Fruit fly (Drosophila melanogaster) whole organism, embryonic: Measurements from ENCODE around the gene CG17376.

Experiments used
- Adf1 ChIP-seq: fragments of 200-800 bp; sonication (Bioruptor generic); IDR thresholded peaks from 2 replicates; pipeline ENCODE4 v1.3.6; 2022; ENCODE audit warnings: missing biosample characterization, missing genetic modification characterization
- Atf6 ChIP-seq: fragments of 200-800 bp; sonication (Bioruptor generic); IDR thresholded peaks from 2 replicates; pipeline ENCODE4 v1.3.6; 2022; ENCODE audit warnings: missing biosample characterization, missing genetic modification characterization
- BEAF-32 ChIP-seq: fragments of 200-800 bp; sonication (Bioruptor generic); optimal IDR thresholded peaks from 3 replicates; lab custom pipeline; 2017; ENCODE audit warnings: missing biosample characterization, missing genetic modification characterization, mild to moderate bottlenecking, moderate library complexity, missing genetic modification reagents
- CG10209 ChIP-seq: fragments of 200-800 bp; sonication (Bioruptor generic); optimal IDR thresholded peaks from 3 replicates; lab custom pipeline; 2017; ENCODE audit warnings: missing biosample characterization, mild to moderate bottlenecking, missing genetic modification characterization, missing genetic modification reagents
- CG11085 ChIP-seq: fragments of 200-800 bp; sonication (Bioruptor generic); IDR thresholded peaks from 2 replicates; pipeline ENCODE4 v1.3.6; 2022; ENCODE audit warnings: missing biosample characterization, missing genetic modification characterization
- CG11093 ChIP-seq: fragments of 200-800 bp; sonication (Bioruptor generic); IDR thresholded peaks from 3 replicates; pipeline ENCODE4 v1.3.6; 2022; ENCODE audit warnings: missing biosample characterization, missing genetic modification characterization
- CG11398 ChIP-seq: fragments of 200-800 bp; sonication (Bioruptor generic); optimal IDR thresholded peaks from 2 replicates; lab custom pipeline; 2016; ENCODE audit warnings: missing biosample characterization, missing genetic modification characterization
- CG12104 ChIP-seq: fragments of 200-800 bp; sonication (Bioruptor generic); optimal IDR thresholded peaks from 3 replicates; lab custom pipeline; 2016; ENCODE audit warnings: missing biosample characterization, missing genetic modification characterization
- CG12219 ChIP-seq: fragments of 200-800 bp; sonication (Bioruptor generic); optimal IDR thresholded peaks from 3 replicates; lab custom pipeline; 2018; ENCODE audit warnings: missing biosample characterization, mild to moderate bottlenecking, missing genetic modification characterization
- CG15073 ChIP-seq: fragments of 200-800 bp; sonication (Bioruptor generic); optimal IDR thresholded peaks from 2 replicates; lab custom pipeline; 2016; ENCODE audit warnings: missing biosample characterization, missing genetic modification characterization
- CG1529 ChIP-seq: fragments of 200-800 bp; sonication (Bioruptor generic); optimal IDR thresholded peaks from 3 replicates; lab custom pipeline; 2018; ENCODE audit warnings: missing biosample characterization, missing genetic modification characterization
- CG18262 ChIP-seq: fragments of 200-800 bp; optimal IDR thresholded peaks from 3 replicates; lab custom pipeline; 2019; ENCODE audit warnings: missing biosample characterization, mild to moderate bottlenecking, missing genetic modification characterization, moderate library complexity
- CG18476 ChIP-seq: fragments of 200-800 bp; sonication (Bioruptor generic); optimal IDR thresholded peaks from 2 replicates; lab custom pipeline; 2016; ENCODE audit warnings: missing biosample characterization, mild to moderate bottlenecking, missing genetic modification characterization
- CG18599 ChIP-seq: fragments of 200-800 bp; sonication (Bioruptor generic); optimal IDR thresholded peaks from 3 replicates; lab custom pipeline; 2017; ENCODE audit warnings: missing biosample characterization, missing genetic modification characterization, mild to moderate bottlenecking, moderate library complexity, missing genetic modification reagents
- CG2875 ChIP-seq: fragments of 200-800 bp; sonication (Bioruptor generic); optimal IDR thresholded peaks from 2 replicates; lab custom pipeline; 2017; ENCODE audit warnings: missing biosample characterization, mild to moderate bottlenecking, missing genetic modification characterization, missing genetic modification reagents
- CG3065 ChIP-seq: fragments of 200-800 bp; sonication (Bioruptor generic); optimal IDR thresholded peaks from 2 replicates; lab custom pipeline; 2016; ENCODE audit warnings: missing biosample characterization, missing genetic modification characterization
- CG3281 ChIP-seq: fragments of 200-800 bp; sonication (Bioruptor generic); optimal IDR thresholded peaks from 3 replicates; lab custom pipeline; 2017; ENCODE audit warnings: missing biosample characterization, mild to moderate bottlenecking, missing genetic modification characterization
- CG9727 ChIP-seq: fragments of 200-800 bp; sonication (Bioruptor generic); optimal IDR thresholded peaks from 3 replicates; lab custom pipeline; 2017; ENCODE audit warnings: missing biosample characterization, mild to moderate bottlenecking, missing genetic modification characterization
- Chrac-16 ChIP-seq: fragments of 200-800 bp; sonication (Bioruptor generic); optimal IDR thresholded peaks from 3 replicates; lab custom pipeline; 2016; ENCODE audit warnings: missing biosample characterization, missing genetic modification characterization
- CkIIα-i1 ChIP-seq: fragments of 200-800 bp; sonication (Bioruptor generic); IDR thresholded peaks from 2 replicates; pipeline ENCODE4 v1.3.6; 2022; ENCODE audit warnings: missing biosample characterization, missing genetic modification characterization
- Dbx ChIP-seq: fragments of 200-800 bp; sonication (Bioruptor generic); IDR thresholded peaks from 3 replicates; pipeline ENCODE4 v1.3.6; 2022; ENCODE audit warnings: missing biosample characterization, missing genetic modification characterization
- Eip74EF ChIP-seq, 2 experiments: fragments of 200-800 bp in 1 of 2; fragments of >200 bp in 1 of 2; sonication (Bioruptor generic) in 1 of 2; optimal IDR thresholded peaks; 2 replicates each; lab custom pipeline; 2017 to 2019; ENCODE audit warnings: missing biosample characterization in 2 of 2, missing genetic modification characterization in 2 of 2, mild to moderate bottlenecking in 1 of 2, moderate library complexity in 1 of 2
- HmgD ChIP-seq: fragments of 200-800 bp; sonication (Bioruptor generic); optimal IDR thresholded peaks from 3 replicates; lab custom pipeline; 2016; ENCODE audit warnings: missing biosample characterization, missing genetic modification characterization
- Mrtf ChIP-seq: fragments of 200-800 bp; sonication (Bioruptor generic); IDR thresholded peaks from 3 replicates; pipeline ENCODE4 v1.3.6; 2022; ENCODE audit warnings: missing biosample characterization, missing genetic modification characterization
- NC2α ChIP-seq: fragments of 200-800 bp; sonication (Bioruptor generic); optimal IDR thresholded peaks from 2 replicates; lab custom pipeline; 2016; ENCODE audit warnings: missing biosample characterization, missing genetic modification characterization
- Oaz ChIP-seq: fragments of 200-800 bp; sonication (Bioruptor generic); IDR thresholded peaks from 2 replicates; pipeline ENCODE4 v1.3.6; 2022; ENCODE audit warnings: missing biosample characterization, missing genetic modification characterization
- PHDP ChIP-seq: fragments of 200-800 bp; sonication (Bioruptor generic); optimal IDR thresholded peaks from 3 replicates; lab custom pipeline; 2018; ENCODE audit warnings: missing biosample characterization, mild to moderate bottlenecking, missing genetic modification characterization, moderate library complexity
- Ptx1 ChIP-seq: fragments of 200-800 bp; sonication (Bioruptor generic); IDR thresholded peaks from 2 replicates; pipeline ENCODE4 v1.3.6; 2022; ENCODE audit warnings: missing biosample characterization, missing genetic modification characterization
- Six4 ChIP-seq: fragments of 200-800 bp; sonication (Bioruptor generic); optimal IDR thresholded peaks from 2 replicates; lab custom pipeline; 2016; ENCODE audit warnings: missing biosample characterization, missing genetic modification characterization
- Sox102F ChIP-seq: fragments of 200-800 bp; sonication (Bioruptor generic); optimal IDR thresholded peaks from 2 replicates; lab custom pipeline; 2018; ENCODE audit warnings: missing biosample characterization, mild to moderate bottlenecking, missing genetic modification characterization, moderate library complexity
- Taf1 ChIP-seq: fragments of 200-800 bp; sonication (Bioruptor generic); IDR thresholded peaks from 2 replicates; pipeline ENCODE4 v1.3.6; 2022; ENCODE audit warnings: missing biosample characterization, missing genetic modification characterization
- Xbp1 ChIP-seq: fragments of 200-800 bp; sonication (Bioruptor generic); optimal IDR thresholded peaks from 3 replicates; lab custom pipeline; 2016; ENCODE audit warnings: missing biosample characterization, mild to moderate bottlenecking, missing genetic modification characterization
- al ChIP-seq: fragments of 200-800 bp; sonication (Bioruptor generic); IDR thresholded peaks from 2 replicates; pipeline ENCODE4 v1.3.6; 2022; ENCODE audit warnings: missing biosample characterization, missing genetic modification characterization
- ara ChIP-seq: fragments of 200-800 bp; sonication (Bioruptor generic); IDR thresholded peaks from 2 replicates; pipeline ENCODE4 v1.3.6; 2022; ENCODE audit warnings: missing biosample characterization, missing genetic modification characterization
- cad ChIP-seq: fragments of >200 bp; optimal IDR thresholded peaks from 2 replicates; lab custom pipeline; 2017; ENCODE audit warnings: missing biosample characterization, missing genetic modification characterization
- crc ChIP-seq: fragments of 200-800 bp; sonication (Bioruptor generic); optimal IDR thresholded peaks from 2 replicates; lab custom pipeline; 2016; ENCODE audit warnings: missing biosample characterization, missing genetic modification characterization
- cwo ChIP-seq: fragments of 200-800 bp; sonication (Bioruptor generic); optimal IDR thresholded peaks from 3 replicates; lab custom pipeline; 2017; ENCODE audit warnings: missing biosample characterization, missing genetic modification characterization, mild to moderate bottlenecking, moderate library complexity, missing genetic modification reagents
- dysf ChIP-seq: fragments of 200-800 bp; sonication (Bioruptor generic); IDR thresholded peaks from 3 replicates; pipeline ENCODE4 v1.3.6; 2022; ENCODE audit warnings: missing biosample characterization, missing genetic modification characterization
- esg ChIP-seq: fragments of 200-800 bp; sonication (Bioruptor generic); conservative IDR thresholded peaks from 2 replicates; pipeline ENCODE4 v1.3.6; 2022; ENCODE audit warnings: missing biosample characterization, missing genetic modification characterization
- gce ChIP-seq: fragments of 200-800 bp; sonication (Bioruptor generic); IDR thresholded peaks from 3 replicates; pipeline ENCODE4 v1.3.6; 2022; ENCODE audit warnings: missing biosample characterization, missing genetic modification characterization
- insv ChIP-seq, 2 experiments: fragments of 200-800 bp; sonication (Bioruptor generic); optimal IDR thresholded peaks; 3 replicates each; lab custom pipeline; 2016 to 2018; ENCODE audit warnings: missing biosample characterization in 2 of 2, missing genetic modification characterization in 2 of 2
- klu ChIP-seq: fragments of 200-800 bp; sonication (Bioruptor generic); IDR thresholded peaks from 2 replicates; pipeline ENCODE4 v1.3.6; 2022; ENCODE audit warnings: missing biosample characterization, missing genetic modification characterization
- pan ChIP-seq, 4 experiments: fragments of >200 bp in 3 of 4; fragments of 200-800 bp in 1 of 4; sonication (Bioruptor generic) in 1 of 4; optimal IDR thresholded peaks in 3 of 4; IDR thresholded peaks in 1 of 4; 2 replicates each; pipeline versions ENCODE4 v1.3.6 to Lab custom; 2017 to 2022; ENCODE audit warnings: missing biosample characterization in 2 of 4, missing genetic modification characterization in 2 of 4, mixed read lengths in 1 of 4
- phol ChIP-seq: fragments of 200-800 bp; sonication (Bioruptor generic); optimal IDR thresholded peaks from 3 replicates; lab custom pipeline; 2018; ENCODE audit warnings: missing biosample characterization, mild to moderate bottlenecking, missing genetic modification characterization, moderate library complexity
- pum ChIP-seq: fragments of 200-800 bp; sonication (Bioruptor generic); optimal IDR thresholded peaks from 2 replicates; lab custom pipeline; 2016; ENCODE audit warnings: missing biosample characterization, missing genetic modification characterization
- salm ChIP-seq: fragments of 200-800 bp; sonication (Bioruptor generic); optimal IDR thresholded peaks from 2 replicates; lab custom pipeline; 2018; ENCODE audit warnings: missing biosample characterization, mild to moderate bottlenecking, missing genetic modification characterization
- schlank ChIP-seq: fragments of 200-800 bp; sonication (Bioruptor generic); optimal IDR thresholded peaks from 2 replicates; lab custom pipeline; 2018; ENCODE audit warnings: missing biosample characterization, mild to moderate bottlenecking, missing genetic modification characterization
- sima ChIP-seq: fragments of 200-800 bp; sonication (Bioruptor generic); optimal IDR thresholded peaks from 2 replicates; lab custom pipeline; 2016; ENCODE audit warnings: missing biosample characterization, missing genetic modification characterization
- sisA ChIP-seq: fragments of 200-800 bp; sonication (Bioruptor generic); IDR thresholded peaks from 2 replicates; pipeline ENCODE4 v1.3.6; 2022; ENCODE audit warnings: missing biosample characterization, missing genetic modification characterization
- slp2 ChIP-seq: fragments of 200-800 bp; sonication (Bioruptor generic); optimal IDR thresholded peaks from 2 replicates; lab custom pipeline; 2016; ENCODE audit warnings: missing biosample characterization, missing genetic modification characterization
- tio ChIP-seq: fragments of 200-800 bp; sonication (Bioruptor generic); optimal IDR thresholded peaks from 2 replicates; lab custom pipeline; 2017; ENCODE audit warnings: missing biosample characterization, missing genetic modification characterization, inconsistent platforms

The CG17376 gene

DNA sequence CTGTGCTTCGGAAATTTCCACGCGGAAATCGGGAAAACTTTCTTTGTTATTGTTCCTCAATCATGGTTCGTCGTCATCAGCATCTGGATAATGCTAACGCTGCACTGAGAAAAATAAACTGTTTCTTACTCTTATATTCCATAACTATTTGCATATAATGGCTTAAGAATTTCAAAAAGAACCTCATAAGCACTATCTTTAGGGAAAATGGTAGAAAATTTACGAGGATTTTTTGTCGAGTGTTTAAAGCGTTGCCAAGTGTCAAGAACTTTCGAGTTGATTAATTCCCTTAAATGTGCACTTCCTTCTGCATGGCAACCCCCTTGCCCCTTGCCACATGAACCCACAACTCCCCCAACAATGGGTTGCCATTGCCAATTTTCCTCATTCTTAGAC, 12.7 kb downstream of the CG17376 start (continued):
- TF ChIP-seq CG3065 (no peak), Eip74EF (GFP tag; optimal IDR thresholded peaks at IDR 0.05; lab: Kevin White, UChicago) (peak in 1 of 2 experiments; percentile 75), CG11085 (no peak), Sox102F (GFP tag; lab: Kevin White, UChicago) (peak; percentile 78), CG3281 (GFP tag; lab: Kevin White, UChicago) (peak; percentile 35), CG12104 (GFP tag; lab: Kevin White, UChicago) (peak; percentile 2), cwo (no peak), klu (GFP tag; lab: Robert Waterston, UW) (no peak), CG12219 (peak; percentile 38), schlank (no peak), Adf1 (GFP tag; lab: Robert Waterston, UW) (no peak), Taf1 (peak; percentile 37; the same call in 1 of the 2 replicates), ara (GFP tag; lab: Robert Waterston, UW) (peak; percentile 56; the same call in 1 of the 2 replicates), CG11398 (peak; percentile 26), slp2 (GFP tag; lab: Kevin White, UChicago) (peak; percentile 44), gce (GFP tag; lab: Robert Waterston, UW) (no peak), Oaz (peak; percentile 29; the same call in 1 of the 2 replicates), sisA (GFP tag; lab: Robert Waterston, UW) (peak; percentile 53), salm (tag; lab: Kevin White, UChicago) (peak; percentile 41), Dbx (no peak), dysf (GFP tag; lab: Robert Waterston, UW) (peak; percentile 39; the same call in 2 of the 3 replicates), CG2875 (GFP tag; lab: Kevin White, UChicago) (peak; percentile 45), CG18599 (peak; percentile 29), CG1529 (peak; percentile 44), esg (no peak), al (GFP tag; lab: Robert Waterston, UW) (no peak), CG18476 (GFP tag; lab: Kevin White, UChicago) (peak; percentile 23), Chrac-16 (GFP tag; lab: Kevin White, UChicago) (peak; percentile 23), cad (GFP tag; lab: Kevin White, UChicago) (no peak), Mrtf (GFP tag; lab: Robert Waterston, UW) (0 out of 3 replicates have a peak, but pooled peaks have one; percentile 36), phol (tag; lab: Kevin White, UChicago) (peak; percentile 79), pan (optimal IDR thresholded peaks at IDR 0.05; lab: Kevin White, UChicago) (no peak), pan (GFP tag; optimal IDR thresholded peaks at IDR 0.05 in 1 of 2, IDR thresholded peaks at IDR 0.05 in 1 of 2) (peak in 1 of 2 experiments; percentile 57), Ptx1 (GFP tag; lab: Robert Waterston, UW) (peak; percentile 53), NC2α (peak; percentile 48), tio (GFP tag; lab: Kevin White, UChicago) (peak; percentile 57), crc (GFP tag; lab: Kevin White, UChicago) (peak; percentile 39), Six4 (peak; percentile 33), pum (GFP tag; lab: Kevin White, UChicago) (peak; percentile 32), PHDP (tag; lab: Kevin White, UChicago) (peak; percentile 71), Atf6 (GFP tag; lab: Robert Waterston, UW) (peak; percentile 32), CG18262 (tag; lab: Kevin White, UChicago) (peak; percentile 69), HmgD (GFP tag; lab: Kevin White, UChicago) (no peak), CG11093 (GFP tag; lab: Robert Waterston, UW) (no peak), insv (GFP tag; optimal IDR thresholded peaks at IDR 0.05; lab: Kevin White, UChicago) (no peak), Xbp1 (peak; percentile 59), CG15073 (peak; percentile 6), CG9727 (GFP tag; lab: Kevin White, UChicago) (peak; percentile 19), sima (peak; percentile 31), CkIIα-i1 (GFP tag; lab: Robert Waterston, UW) (no peak), CG10209 (GFP tag; lab: Kevin White, UChicago) (peak; percentile 21), BEAF-32 (GFP tag; lab: Kevin White, UChicago) (no peak)
